Worm (Caenorhabditis elegans) whole organism, young adult: ENCODE measurements around the gene T28F3.11.
"Not testable (repeated sequence)": the region's sequence is repeated elsewhere in the genome, so short reads cannot be mapped to it uniquely, and the experiment has no call there.

Experiments
- B0336.3 ChIP-seq: fragments of 200-800 bp; sonication (Bioruptor generic); IDR thresholded peaks from 2 replicates; pipeline ENCODE4 v1.3.6; 2022; ENCODE audit warnings: missing genetic modification characterization, missing compliant biosample characterization
- D2030.7 ChIP-seq: fragments of 200-800 bp; sonication (Bioruptor generic); IDR thresholded peaks from 2 replicates; pipeline ENCODE4 v1.3.6; 2022; ENCODE audit warnings: missing genetic modification reagents, missing genetic modification characterization, missing compliant biosample characterization
- F37B4.10 ChIP-seq: fragments of 200-800 bp; sonication (Bioruptor generic); IDR thresholded peaks from 2 replicates; pipeline ENCODE4 v1.3.6; 2022; ENCODE audit warnings: missing genetic modification characterization, missing compliant biosample characterization
- Y79H2A.3 ChIP-seq: fragments of 200-800 bp; sonication (Bioruptor generic); conservative IDR thresholded peaks from 2 replicates; pipeline ENCODE4 v1.3.6; 2022; ENCODE audit warnings: missing genetic modification reagents, missing genetic modification characterization, missing compliant biosample characterization
- aptf-3 ChIP-seq: fragments of 200-800 bp; sonication (Bioruptor generic); IDR thresholded peaks from 2 replicates; pipeline ENCODE4 v1.3.6; 2022; ENCODE audit warnings: missing genetic modification characterization, missing compliant biosample characterization
- atf-7 ChIP-seq: sonication (generic microtip); optimal IDR thresholded peaks from 2 replicates; lab custom pipeline; 2017; ENCODE audit warnings: mild to moderate bottlenecking, missing genetic modification characterization, missing compliant biosample characterization
- athp-1 ChIP-seq: sonication (generic microtip); optimal IDR thresholded peaks from 2 replicates; lab custom pipeline; 2017; ENCODE audit warnings: mild to moderate bottlenecking, missing genetic modification characterization, missing compliant biosample characterization
- attf-3 ChIP-seq: fragments of 200-800 bp; sonication (Bioruptor generic); conservative IDR thresholded peaks from 2 replicates; pipeline ENCODE4 v1.3.6; 2022; ENCODE audit warnings: missing genetic modification reagents, missing genetic modification characterization, missing compliant biosample characterization
- attf-6 ChIP-seq: fragments of 200-800 bp; sonication (Bioruptor generic); IDR thresholded peaks from 2 replicates; pipeline ENCODE4 v1.3.6; 2022; ENCODE audit warnings: missing genetic modification reagents, missing genetic modification characterization, missing compliant biosample characterization
- bed-1 ChIP-seq: fragments of 200-800 bp; sonication (Bioruptor generic); IDR thresholded peaks from 2 replicates; pipeline ENCODE4 v1.3.6; 2022; ENCODE audit warnings: missing genetic modification reagents, missing genetic modification characterization, missing compliant biosample characterization
- ccch-3 ChIP-seq: fragments of 200-800 bp; sonication (Bioruptor generic); optimal IDR thresholded peaks from 2 replicates; lab custom pipeline; 2018; ENCODE audit warnings: mild to moderate bottlenecking, missing genetic modification characterization, missing compliant biosample characterization
- cebp-1 ChIP-seq, 2 experiments: fragments of 200-800 bp in 1 of 2; sonication (Bioruptor generic) in 1 of 2; sonication (generic microtip) in 1 of 2; IDR thresholded peaks in 1 of 2; optimal IDR thresholded peaks in 1 of 2; 2 replicates each; pipeline versions ENCODE4 v1.3.6 to Lab custom; 2017 to 2022; ENCODE audit warnings: missing compliant biosample characterization in 2 of 2, missing genetic modification characterization in 2 of 2, mild to moderate bottlenecking in 1 of 2, missing genetic modification reagents in 1 of 2, moderate library complexity in 1 of 2
- cebp-2 ChIP-seq: fragments of 200-800 bp; sonication (Bioruptor generic); IDR thresholded peaks from 2 replicates; pipeline ENCODE4 v1.3.6; 2022; ENCODE audit warnings: missing genetic modification characterization, missing compliant biosample characterization
- ceh-100 ChIP-seq: fragments of 200-800 bp; sonication (Bioruptor generic); IDR thresholded peaks from 2 replicates; pipeline ENCODE4 v1.3.6; 2022; ENCODE audit warnings: missing genetic modification reagents, missing genetic modification characterization, missing compliant biosample characterization
- chd-7 ChIP-seq: sonication (generic microtip); optimal IDR thresholded peaks from 2 replicates; lab custom pipeline; 2016; ENCODE audit warnings: mild to moderate bottlenecking, missing genetic modification characterization, moderate library complexity, missing compliant biosample characterization
- dox-1 ChIP-seq: fragments of 200-800 bp; sonication (Bioruptor generic); IDR thresholded peaks from 2 replicates; pipeline ENCODE4 v1.3.6; 2022; ENCODE audit warnings: missing genetic modification reagents, missing genetic modification characterization, missing compliant biosample characterization
- efl-1 ChIP-seq: fragments of 150-350 bp; optimal IDR thresholded peaks from 2 replicates; lab custom pipeline; 2014; ENCODE audit warnings: missing biosample characterization, missing genetic modification reagents, missing genetic modification characterization
- hlh-26 ChIP-seq: fragments of 200-800 bp; sonication (Bioruptor generic); conservative IDR thresholded peaks from 2 replicates; pipeline ENCODE4 v1.3.6; 2022; ENCODE audit warnings: missing genetic modification reagents, missing genetic modification characterization, missing compliant biosample characterization
- hmg-1.2 ChIP-seq: fragments of 200-800 bp; sonication (Bioruptor generic); IDR thresholded peaks from 2 replicates; pipeline ENCODE4 v1.3.6; 2022; ENCODE audit warnings: missing genetic modification reagents, missing genetic modification characterization, missing compliant biosample characterization
- hsf-1 ChIP-seq: fragments of 200-800 bp; sonication (Bioruptor generic); IDR thresholded peaks from 2 replicates; pipeline ENCODE4 v1.3.6; 2022; ENCODE audit warnings: missing genetic modification reagents, missing genetic modification characterization, missing compliant biosample characterization
- let-607 ChIP-seq, 2 experiments: fragments of 200-800 bp in 1 of 2; sonication (Bioruptor generic) in 1 of 2; sonication (generic microtip) in 1 of 2; optimal IDR thresholded peaks; 2 replicates each; lab custom pipeline; 2016 to 2018; ENCODE audit warnings: mild to moderate bottlenecking in 2 of 2, missing compliant biosample characterization in 2 of 2, missing genetic modification characterization in 2 of 2, moderate library complexity in 2 of 2, missing genotype in 1 of 2
- lin-26 ChIP-seq: fragments of 200-800 bp; sonication (Bioruptor generic); IDR thresholded peaks from 2 replicates; pipeline ENCODE4 v1.3.6; 2022; ENCODE audit warnings: missing genetic modification reagents, missing genetic modification characterization, missing compliant biosample characterization
- lin-40 ChIP-seq: sonication (generic microtip); optimal IDR thresholded peaks from 2 replicates; lab custom pipeline; 2016; ENCODE audit warnings: missing genetic modification characterization, mild to moderate bottlenecking, missing compliant biosample characterization, missing genotype, missing genetic modification reagents
- lin-54 ChIP-seq: fragments of 200-800 bp; sonication (Bioruptor generic); optimal IDR thresholded peaks from 2 replicates; lab custom pipeline; 2018; ENCODE audit warnings: mild to moderate bottlenecking, missing genetic modification characterization, missing compliant biosample characterization
- lsy-27 ChIP-seq: sonication (generic microtip); optimal IDR thresholded peaks from 2 replicates; lab custom pipeline; 2017; ENCODE audit warnings: missing genetic modification characterization, mild to moderate bottlenecking, missing compliant biosample characterization, antibody characterized with exemption, missing genotype, borderline replicate concordance; ENCODE audit not compliant: insufficient read depth
- madf-6 ChIP-seq: fragments of 200-800 bp; sonication (Bioruptor generic); IDR thresholded peaks from 2 replicates; pipeline ENCODE4 v1.3.6; 2022; ENCODE audit warnings: missing genetic modification reagents, missing genetic modification characterization, missing compliant biosample characterization
- madf-8 ChIP-seq: fragments of 200-800 bp; sonication (Bioruptor generic); conservative IDR thresholded peaks from 2 replicates; pipeline ENCODE4 v1.3.6; 2022; ENCODE audit warnings: missing genetic modification reagents, missing genetic modification characterization, missing compliant biosample characterization
- nhr-120 ChIP-seq: fragments of 200-800 bp; sonication (Bioruptor generic); IDR thresholded peaks from 2 replicates; pipeline ENCODE4 v1.3.6; 2022; ENCODE audit warnings: missing genetic modification characterization, missing compliant biosample characterization
- nhr-27 ChIP-seq: fragments of 200-800 bp; sonication (Bioruptor generic); optimal IDR thresholded peaks from 2 replicates; lab custom pipeline; 2018; ENCODE audit warnings: mild to moderate bottlenecking, missing genetic modification characterization, moderate library complexity, missing compliant biosample characterization
- nhr-90 ChIP-seq: sonication (generic microtip); optimal IDR thresholded peaks from 2 replicates; lab custom pipeline; 2016; ENCODE audit warnings: missing genotype, mild to moderate bottlenecking, missing genetic modification characterization, missing compliant biosample characterization
- snpc-4 ChIP-seq, 5 experiments: fragments of 150-350 bp in 1 of 5; sonication (generic microtip) in 4 of 5; optimal IDR thresholded peaks; 2 replicates each; lab custom pipeline; 2014 to 2018; ENCODE audit warnings: missing genetic modification characterization in 5 of 5, missing biosample characterization in 3 of 5, antibody characterized with exemption in 2 of 5, mild to moderate bottlenecking in 2 of 5, missing compliant biosample characterization in 2 of 5, missing genotype in 2 of 5, moderate library complexity in 2 of 5, missing genetic modification reagents in 1 of 5
- tlf-1 ChIP-seq: fragments of 200-800 bp; sonication (Bioruptor generic); optimal IDR thresholded peaks from 2 replicates; lab custom pipeline; 2018; ENCODE audit warnings: mild to moderate bottlenecking, missing genetic modification characterization, missing compliant biosample characterization
- unc-62 ChIP-seq: fragments of 150-350 bp; optimal IDR thresholded peaks from 2 replicates; lab custom pipeline; 2014; ENCODE audit warnings: missing biosample characterization, missing genetic modification reagents, missing genetic modification characterization
- ztf-26 ChIP-seq: sonication (generic microtip); optimal IDR thresholded peaks from 2 replicates; lab custom pipeline; 2017; ENCODE audit warnings: missing genetic modification characterization, missing compliant biosample characterization
- ztf-28 ChIP-seq: fragments of 200-800 bp; sonication (Bioruptor generic); IDR thresholded peaks from 2 replicates; pipeline ENCODE4 v1.3.6; 2022; ENCODE audit warnings: missing genetic modification reagents, missing genetic modification characterization, missing compliant biosample characterization
- ztf-3 ChIP-seq: fragments of 200-800 bp; sonication (Bioruptor generic); optimal IDR thresholded peaks from 2 replicates; lab custom pipeline; 2018; ENCODE audit warnings: mild to moderate bottlenecking, missing genetic modification characterization, missing compliant biosample characterization
- ztf-6 ChIP-seq: fragments of 200-800 bp; sonication (Bioruptor generic); IDR thresholded peaks from 2 replicates; pipeline ENCODE4 v1.3.6; 2022; ENCODE audit warnings: missing genetic modification reagents, missing genetic modification characterization, missing compliant biosample characterization

Gene T28F3.11

DNA sequence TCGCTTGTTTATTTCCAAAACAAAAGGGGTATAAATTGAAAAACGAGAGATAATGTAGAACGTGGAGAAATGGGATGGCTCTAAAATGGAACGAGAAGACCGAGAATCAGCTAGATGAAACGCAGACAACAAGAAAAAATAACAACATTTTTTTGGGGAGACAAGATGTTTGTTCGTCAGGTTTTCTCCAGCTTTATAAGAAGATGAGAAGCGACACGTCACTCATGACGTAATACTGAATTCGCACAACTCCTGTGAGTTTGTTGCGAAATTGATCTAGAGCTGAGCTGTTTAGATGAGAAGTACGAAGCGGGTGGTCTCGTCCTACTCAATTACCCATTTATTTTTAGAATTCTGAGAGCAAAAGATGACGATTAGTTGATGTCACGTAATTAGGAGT lies 6.2 kb downstream of the T28F3.11 start:
- TF ChIP-seq attf-6 (GFP tag; lab: Robert Waterston, UW) (0 out of 2 replicates have a peak, but pooled peaks have one; percentile 54), ztf-28 (no peak), lsy-27 (tag; lab: Kevin White, UChicago) (no peak), ztf-3 (GFP tag; lab: Kevin White, UChicago) (no peak), ccch-3 (GFP tag; lab: Kevin White, UChicago) (no peak), cebp-2 (GFP tag; lab: Robert Waterston, UW) (no peak), madf-8 (no peak), let-607 (tag; optimal IDR thresholded peaks at IDR 0.05; lab: Kevin White, UChicago) (no peak), hlh-26 (GFP tag; lab: Robert Waterston, UW) (no peak), snpc-4 (GFP tag; optimal IDR thresholded peaks at IDR 0.05; lab: Kevin White, UChicago) (no peak), snpc-4 (tag; optimal IDR thresholded peaks at IDR 0.05; lab: Kevin White, UChicago) (peak in 1 of 4 experiments; percentile 31), unc-62 (no peak), nhr-90 (tag; lab: Kevin White, UChicago) (no peak), chd-7 (tag; lab: Kevin White, UChicago) (no peak), nhr-120 (GFP tag; lab: Robert Waterston, UW) (no peak), hsf-1 (GFP tag; lab: Robert Waterston, UW) (peak; percentile 50; the same call in 1 of the 2 replicates), lin-54 (GFP tag; lab: Kevin White, UChicago) (no peak), lin-40 (peak; percentile 33), athp-1 (no peak), F37B4.10 (no peak), ztf-6 (GFP tag; lab: Robert Waterston, UW) (no peak), nhr-27 (no peak), lin-26 (GFP tag; lab: Robert Waterston, UW) (no peak), efl-1 (GFP tag; lab: Kevin White, UChicago) (no peak), bed-1 (no peak), ztf-26 (tag; lab: Kevin White, UChicago) (no peak), aptf-3 (no peak), ceh-100 (no peak), Y79H2A.3 (GFP tag; lab: Robert Waterston, UW) (no peak), B0336.3 (no peak), tlf-1 (GFP tag; lab: Kevin White, UChicago) (no peak), cebp-1 (GFP tag; IDR thresholded peaks at IDR 0.05; lab: Robert Waterston, UW) (no peak), cebp-1 (tag; optimal IDR thresholded peaks at IDR 0.05; lab: Kevin White, UChicago) (peak; percentile 84), atf-7 (tag; lab: Kevin White, UChicago) (peak; percentile 30)

- TF ChIP-seq athp-1: peak; percentile 3
- peak; percentile 57 for TF ChIP-seq dox-1
- not testable (repeated sequence) for TF ChIP-seq snpc-4 (GFP tag; optimal IDR thresholded peaks at IDR 0.05; lab: Kevin White, UChicago)
- peak in 1 of 4 experiments; percentile 59 for TF ChIP-seq snpc-4 (tag; optimal IDR thresholded peaks at IDR 0.05; lab: Kevin White, UChicago)
- TF ChIP-seq hsf-1 (GFP tag; lab: Robert Waterston, UW): peak; percentile 82
- TF ChIP-seq hmg-1.2: peak; percentile 18; the same call in 1 of the 2 replicates
- peak; percentile 66 for TF ChIP-seq madf-6
- TF ChIP-seq attf-3 (GFP tag; lab: Robert Waterston, UW): peak; percentile 62
- TF ChIP-seq D2030.7 (GFP tag; lab: Robert Waterston, UW): peak; percentile 86
These were observed 6.9 kb downstream of the T28F3.11 start for ce11 chrIV:17284511-17285089.
